Worm (Caenorhabditis elegans): ENCODE measurements around the gene T13H10.2.

T13H10.2 gene

DNA sequence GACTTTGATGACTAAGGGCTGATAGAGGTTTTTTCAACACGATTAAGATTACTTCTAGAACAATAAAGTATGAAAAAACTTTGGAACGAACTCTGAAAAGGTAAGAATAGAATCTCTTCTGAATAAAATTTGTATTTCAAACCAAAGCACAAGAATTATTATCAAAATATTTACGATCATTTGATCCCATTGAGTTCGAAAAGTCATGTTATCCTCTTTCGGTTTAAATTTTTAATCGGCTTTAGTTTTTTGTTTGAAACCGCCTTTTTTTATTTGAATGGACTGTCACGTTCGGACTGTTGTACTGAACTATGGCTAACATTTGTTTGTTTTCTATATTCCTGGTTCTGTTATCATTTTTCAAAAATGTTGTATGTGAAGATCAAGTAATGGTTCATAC, 10.3 kb downstream of the T13H10.2 start, which contains the start of gene C47E12.9:
Gene C47E12.9, plus strand, starts transcription at position 301 of the 400 bp plus-strand sequence.
- no peak for TF ChIP-seq ZK546.5 (tag; optimal IDR thresholded peaks at IDR 0.05)
- TF ChIP-seq aly-2 (tag; optimal IDR thresholded peaks at IDR 0.05): no peak
- TF ChIP-seq blmp-1 (tag; optimal IDR thresholded peaks at IDR 0.05; ENCODE audit: insufficient read depth): no peak
- no peak for TF ChIP-seq nhr-23 (tag; optimal IDR thresholded peaks at IDR 0.05)
- TF ChIP-seq lsy-2 (tag; optimal IDR thresholded peaks at IDR 0.05): no peak
- no peak for TF ChIP-seq F13H6.1 (tag; optimal IDR thresholded peaks at IDR 0.05)
- no peak for TF ChIP-seq zag-1 (tag; optimal IDR thresholded peaks at IDR 0.05)
- TF ChIP-seq nhr-10 (tag; optimal IDR thresholded peaks at IDR 0.05): no peak
- TF ChIP-seq elt-3 (tag; optimal IDR thresholded peaks at IDR 0.05): no peak
- TF ChIP-seq crh-2 (tag; optimal IDR thresholded peaks at IDR 0.05): no peak

DNA sequence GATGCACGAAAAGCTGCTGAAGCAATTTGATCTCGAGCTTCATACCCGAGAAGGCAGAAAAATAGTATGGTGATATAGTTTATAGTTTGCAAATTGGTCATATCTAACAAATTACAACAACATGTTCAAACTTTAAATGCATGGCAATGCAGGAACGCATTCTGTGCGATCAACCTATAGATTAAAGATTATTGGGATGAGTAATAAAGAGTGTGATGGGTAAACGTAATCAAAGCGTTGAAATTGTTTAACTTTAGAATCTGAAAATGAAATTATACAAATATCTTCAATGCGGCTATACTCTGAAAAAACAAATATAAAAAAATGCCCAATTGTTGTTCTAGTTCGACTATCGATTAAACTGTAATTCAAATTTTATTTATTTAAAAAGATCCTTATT, 12.2 kb downstream of the T13H10.2 start, which contains the start of gene C47E12.14:
Gene C47E12.14, minus strand, starts transcription at position 101 of the 400 bp plus-strand sequence.
- TF ChIP-seq R02D3.7 (tag; optimal IDR thresholded peaks at IDR 0.05): no peak
- no peak for TF ChIP-seq nhr-77 (tag; optimal IDR thresholded peaks at IDR 0.05)
- TF ChIP-seq lin-11 (tag; optimal IDR thresholded peaks at IDR 0.05): no peak
- TF ChIP-seq ama-1 (optimal IDR thresholded peaks at IDR 0.05): no peak
- no peak for TF ChIP-seq nhr-237 (tag; optimal IDR thresholded peaks at IDR 0.05)
- no peak for TF ChIP-seq Y55F3AM.14 (GFP tag; optimal IDR thresholded peaks at IDR 0.05)

DNA sequence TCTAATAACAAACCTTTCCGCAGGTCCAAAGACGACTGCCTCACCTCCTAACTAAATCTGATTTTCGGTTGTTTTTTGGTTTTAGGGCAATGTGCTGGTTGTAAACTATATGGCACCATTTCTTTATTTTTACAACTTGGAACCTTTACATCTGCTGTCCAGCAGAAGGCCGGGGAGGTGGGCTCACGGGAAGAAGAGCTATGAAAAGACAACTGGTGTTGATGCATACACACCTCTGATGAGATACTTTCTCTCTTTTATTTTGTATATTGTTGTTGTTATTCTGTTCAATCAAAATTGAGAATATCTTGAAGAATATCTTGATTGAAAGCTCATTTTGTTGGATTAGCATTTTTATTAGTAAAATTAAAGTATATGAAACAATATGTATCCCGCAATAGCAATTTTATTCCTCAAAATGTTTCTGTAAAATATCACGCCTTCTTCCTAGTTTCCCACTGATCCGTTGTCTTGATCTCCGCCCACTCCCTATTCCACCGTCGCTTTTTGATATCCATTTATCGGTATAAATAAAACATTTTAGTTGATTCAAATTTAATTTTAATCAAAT, 13.6 kb downstream of the T13H10.2 start, which contains the start of gene dhp-2:
Gene dhp-2, plus strand, starts transcription at position 521 of the 571 bp plus-strand sequence.
- TF ChIP-seq ZK546.5 (tag; optimal IDR thresholded peaks at IDR 0.05) (no peak), nhr-237 (tag; optimal IDR thresholded peaks at IDR 0.05) (no peak), ztf-1 (GFP tag; conservative IDR thresholded peaks at IDR 0.05) (no peak), fos-1 (tag; optimal IDR thresholded peaks at IDR 0.05) (no peak), ceh-82 (tag; optimal IDR thresholded peaks at IDR 0.05) (no peak), zag-1 (tag; optimal IDR thresholded peaks at IDR 0.05) (no peak), Y55F3AM.14 (GFP tag; optimal IDR thresholded peaks at IDR 0.05) (no peak), snpc-4 (tag; optimal IDR thresholded peaks at IDR 0.05) (no peak), unc-39 (tag; optimal IDR thresholded peaks at IDR 0.05) (no peak), nhr-21 (tag; optimal IDR thresholded peaks at IDR 0.05) (no peak), F13H6.1 (tag; optimal IDR thresholded peaks at IDR 0.05) (no peak), nhr-10 (tag; optimal IDR thresholded peaks at IDR 0.05) (no peak), mdl-1 (tag; optimal IDR thresholded peaks at IDR 0.05) (no peak)

ce11 chrIV:9982226-9982794, 18.3 kb downstream of the T13H10.2 start, which contains the start of gene rrp-1:
Gene rrp-1, minus strand, starts transcription at chrIV:9982276.
- TF ChIP-seq C34F6.9 (tag; optimal IDR thresholded peaks at IDR 0.05): peak; percentile 38
- TF ChIP-seq mbf-1 (tag; optimal IDR thresholded peaks at IDR 0.05): no peak
- peak; percentile 41 for TF ChIP-seq unc-55 (GFP tag; optimal IDR thresholded peaks at IDR 0.05)
- TF ChIP-seq nhr-77 (tag; optimal IDR thresholded peaks at IDR 0.05): no peak

DNA sequence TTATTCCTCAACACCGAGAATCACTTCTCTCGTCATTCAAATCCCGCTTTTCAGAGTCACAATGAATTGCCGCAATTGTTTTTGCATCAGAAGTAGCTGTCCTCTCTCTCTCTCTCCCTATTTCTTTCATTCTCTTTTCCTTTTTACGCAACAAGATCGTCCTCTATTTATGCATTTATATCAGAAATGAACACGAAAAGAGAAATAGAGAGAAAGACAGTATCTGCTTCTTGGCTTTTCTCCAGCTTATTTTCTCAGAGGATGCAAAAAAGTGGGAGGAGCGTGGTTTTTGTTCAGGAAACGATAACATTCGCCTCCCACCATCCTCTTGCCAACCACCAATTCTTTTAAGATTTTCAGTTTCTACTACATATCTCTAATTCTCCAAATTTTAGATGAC, 18.9 kb downstream of the T13H10.2 start, which contains the start of gene mam-2:
Gene mam-2, plus strand, starts transcription at position 301 of the 400 bp plus-strand sequence.
- TF ChIP-seq unc-62 (GFP tag; optimal IDR thresholded peaks at IDR 0.05): no peak

DNA sequence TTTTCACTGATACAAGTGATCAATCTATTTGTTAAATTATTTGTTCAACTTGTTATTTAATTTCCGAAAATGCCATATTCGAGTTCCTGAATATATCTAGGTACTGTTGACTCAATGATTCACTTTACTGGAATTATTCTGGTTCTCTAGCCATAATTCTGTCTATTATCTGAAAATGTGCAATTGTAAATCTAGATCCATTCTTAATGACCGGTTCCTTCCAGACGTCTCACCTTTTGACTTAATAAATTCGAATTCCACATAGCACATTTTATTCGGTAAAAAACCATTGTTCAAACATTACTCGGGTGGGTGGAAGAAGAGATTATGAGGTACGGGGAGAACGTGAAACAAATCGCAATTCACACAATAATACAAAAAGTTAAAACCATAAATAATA, 25.4 kb downstream of the T13H10.2 start:
- peak; percentile 27 for TF ChIP-seq crh-2 (tag; optimal IDR thresholded peaks at IDR 0.05)
- no peak for TF ChIP-seq egl-27 (tag; optimal IDR thresholded peaks at IDR 0.05)

ce11 chrIV:9993403-9994132, 29.5 kb downstream of the T13H10.2 start:
- TF ChIP-seq lin-13 (GFP tag; optimal IDR thresholded peaks at IDR 0.05) (no peak), ceh-82 (tag; optimal IDR thresholded peaks at IDR 0.05) (no peak), skn-1 (tag; optimal IDR thresholded peaks at IDR 0.05) (peak; percentile 70), unc-55 (GFP tag; optimal IDR thresholded peaks at IDR 0.05) (no peak), crh-2 (tag; optimal IDR thresholded peaks at IDR 0.05) (peak; percentile 20), mab-5 (tag; optimal IDR thresholded peaks at IDR 0.05) (no peak), lin-11 (tag; optimal IDR thresholded peaks at IDR 0.05) (no peak), ZK546.5 (tag; optimal IDR thresholded peaks at IDR 0.05) (no peak), mbf-1 (tag; optimal IDR thresholded peaks at IDR 0.05) (no peak)
